Fruit fly (Drosophila melanogaster): Measurements from ENCODE around the gene CG5149.
A peak's percentile ranks its signal among the peaks of the same experiment; 100 is the strongest.

Gene CG5149

dm6 chr2L:7395813-7396212 is 7.8 kb upstream of the CG5149 start (continued):
- no peak for TF ChIP-seq Atf3 (GFP tag; optimal IDR thresholded peaks at IDR 0.05)
- TF ChIP-seq Dad (GFP tag; optimal IDR thresholded peaks at IDR 0.05), result no peak
- no peak for TF ChIP-seq CG17612 (GFP tag; IDR thresholded peaks at IDR 0.05)
- TF ChIP-seq rib (GFP tag; IDR thresholded peaks at IDR 0.05), result peak; percentile 12; the same call in 1 of the 2 replicates
- TF ChIP-seq pho (GFP tag; optimal IDR thresholded peaks at IDR 0.05), result no peak
- no peak for TF ChIP-seq chm (GFP tag; IDR thresholded peaks at IDR 0.05)
- TF ChIP-seq CG32772 (GFP tag; IDR thresholded peaks at IDR 0.05), result no peak
- no peak for TF ChIP-seq slp2 (GFP tag; optimal IDR thresholded peaks at IDR 0.05)
- TF ChIP-seq Bteb2 (GFP tag; optimal IDR thresholded peaks at IDR 0.05), result no peak
- no peak for TF ChIP-seq CG31365 (tag; optimal IDR thresholded peaks at IDR 0.05)
- TF ChIP-seq Side (GFP tag; optimal IDR thresholded peaks at IDR 0.05), result no peak
- peak; percentile 14 for TF ChIP-seq CG18476 (GFP tag; optimal IDR thresholded peaks at IDR 0.05)
- no peak for TF ChIP-seq Jarid2 (GFP tag; optimal IDR thresholded peaks at IDR 0.05)
- TF ChIP-seq cwo (GFP tag; optimal IDR thresholded peaks at IDR 0.05), result peak; percentile 60
- peak; percentile 75 for TF ChIP-seq PHDP (tag; optimal IDR thresholded peaks at IDR 0.05)
- TF ChIP-seq trem (tag; optimal IDR thresholded peaks at IDR 0.05), result no peak
- TF ChIP-seq grau (tag; optimal IDR thresholded peaks at IDR 0.05), result peak; percentile 78
- TF ChIP-seq usp (GFP tag; optimal IDR thresholded peaks at IDR 0.05), result no peak
- peak; percentile 33; the same call in 1 of the 2 replicates for TF ChIP-seq H2.0 (GFP tag; IDR thresholded peaks at IDR 0.05)
- peak; percentile 76 for TF ChIP-seq CG13424 (tag; optimal IDR thresholded peaks at IDR 0.05)
- TF ChIP-seq Adf1 (GFP tag; IDR thresholded peaks at IDR 0.05), result no peak
- TF ChIP-seq Dfd (GFP tag; optimal IDR thresholded peaks at IDR 0.05), result no peak
- TF ChIP-seq Ptx1 (GFP tag; IDR thresholded peaks at IDR 0.05), result peak; percentile 83
- no peak for TF ChIP-seq CTCF (GFP tag; optimal IDR thresholded peaks at IDR 0.05)
- no peak for TF ChIP-seq bowl (GFP tag; IDR thresholded peaks at IDR 0.05)
- TF ChIP-seq CG14860 (GFP tag; IDR thresholded peaks at IDR 0.05; ENCODE audit: partially characterized antibody), result no peak
- peak; percentile 44; the same call in 1 of the 2 replicates for TF ChIP-seq klu (GFP tag; IDR thresholded peaks at IDR 0.05)
- TF ChIP-seq CG31441 (GFP tag; IDR thresholded peaks at IDR 0.05), result peak; percentile 77
- TF ChIP-seq kay (GFP tag; optimal IDR thresholded peaks at IDR 0.05), result no peak
- no peak for TF ChIP-seq sd (tag; optimal IDR thresholded peaks at IDR 0.05)
- no peak for TF ChIP-seq ftz-f1 (GFP tag; optimal IDR thresholded peaks at IDR 0.05)
- no peak for TF ChIP-seq CrebB (tag; optimal IDR thresholded peaks at IDR 0.05)
- TF ChIP-seq fu2 (GFP tag; optimal IDR thresholded peaks at IDR 0.05), result no peak
- TF ChIP-seq CG6689 (GFP tag; IDR thresholded peaks at IDR 0.05), result peak; percentile 56
- no peak for TF ChIP-seq sna (GFP tag; IDR thresholded peaks at IDR 0.05; ENCODE audit: partially characterized antibody)
- peak; percentile 52 for TF ChIP-seq D19A (tag; optimal IDR thresholded peaks at IDR 0.05)
- no peak for TF ChIP-seq CG8765 (GFP tag; IDR thresholded peaks at IDR 0.05)
- peak; percentile 51 for TF ChIP-seq slbo (GFP tag; IDR thresholded peaks at IDR 0.05)
- no peak for TF ChIP-seq toy (GFP tag; IDR thresholded peaks at IDR 0.05)
- no peak for TF ChIP-seq lola (GFP tag; optimal IDR thresholded peaks at IDR 0.05)
- TF ChIP-seq CG14441 (GFP tag; IDR thresholded peaks at IDR 0.05), result peak; percentile 45
- peak; percentile 86 for TF ChIP-seq CG11504 (tag; optimal IDR thresholded peaks at IDR 0.05)
- no peak for TF ChIP-seq wek (GFP tag; optimal IDR thresholded peaks at IDR 0.05)
- TF ChIP-seq CG3726 (GFP tag; IDR thresholded peaks at IDR 0.05), result no peak
- no peak for TF ChIP-seq ems (GFP tag; optimal IDR thresholded peaks at IDR 0.05)
- TF ChIP-seq Fer1 (GFP tag; optimal IDR thresholded peaks at IDR 0.05), result peak; percentile 69
- peak; percentile 24; the same call in 1 of the 2 replicates for TF ChIP-seq CG32532 (GFP tag; IDR thresholded peaks at IDR 0.05)
- TF ChIP-seq CG1603 (tag; optimal IDR thresholded peaks at IDR 0.05), result no peak
- peak; percentile 11 for TF ChIP-seq CG14710 (tag; optimal IDR thresholded peaks at IDR 0.05)
- no peak for TF ChIP-seq HmgD (GFP tag; optimal IDR thresholded peaks at IDR 0.05)
- no peak for TF ChIP-seq CG10543 (GFP tag; optimal IDR thresholded peaks at IDR 0.05)
- TF ChIP-seq CG6254 (GFP tag; optimal IDR thresholded peaks at IDR 0.05), result no peak
- TF ChIP-seq wdn (GFP tag; IDR thresholded peaks at IDR 0.05), result no peak

Measured in whole organism, embryonic.